Fruit fly (Drosophila melanogaster) whole organism, embryonic: ENCODE data around the gene cass.

ENCODE experiments used
- Atf3 ChIP-seq: fragments of 200-800 bp; sonication (Bioruptor generic); optimal IDR thresholded peaks from 3 replicates; lab custom pipeline; 2016; ENCODE audit warnings: missing biosample characterization, missing genetic modification characterization
- B-H1 ChIP-seq: fragments of 200-800 bp; sonication (Bioruptor generic); IDR thresholded peaks from 3 replicates; pipeline ENCODE4 v1.3.6; 2022; ENCODE audit warnings: missing biosample characterization, missing genetic modification characterization
- CG10654 ChIP-seq: fragments of 200-800 bp; sonication (Bioruptor generic); optimal IDR thresholded peaks from 2 replicates; lab custom pipeline; 2016; ENCODE audit warnings: missing biosample characterization, missing genetic modification characterization
- CG12236 ChIP-seq: fragments of 200-800 bp; sonication (Bioruptor generic); optimal IDR thresholded peaks from 2 replicates; lab custom pipeline; 2016; ENCODE audit warnings: missing biosample characterization, missing genetic modification characterization
- CG12769 ChIP-seq: fragments of 200-800 bp; sonication (Bioruptor generic); optimal IDR thresholded peaks from 2 replicates; lab custom pipeline; 2019; ENCODE audit warnings: missing biosample characterization, mild to moderate bottlenecking, missing genetic modification characterization, moderate library complexity
- CG14441 ChIP-seq: fragments of 200-800 bp; sonication (Bioruptor generic); IDR thresholded peaks from 2 replicates; pipeline ENCODE4 v1.3.6; 2022; ENCODE audit warnings: missing biosample characterization, missing genetic modification characterization
- CG14965 ChIP-seq: fragments of 200-800 bp; sonication (Bioruptor generic); optimal IDR thresholded peaks from 2 replicates; lab custom pipeline; 2016; ENCODE audit warnings: missing biosample characterization, missing genetic modification characterization, borderline replicate concordance
- CG15514 ChIP-seq: fragments of 200-800 bp; sonication (Bioruptor generic); optimal IDR thresholded peaks from 3 replicates; lab custom pipeline; 2017; ENCODE audit warnings: missing biosample characterization, missing genetic modification characterization, mild to moderate bottlenecking, moderate library complexity, missing genetic modification reagents
- CG16815 ChIP-seq: fragments of 200-800 bp; sonication (Bioruptor generic); optimal IDR thresholded peaks from 3 replicates; lab custom pipeline; 2017; ENCODE audit warnings: missing biosample characterization, mild to moderate bottlenecking, missing genetic modification characterization
- CG18599 ChIP-seq: fragments of 200-800 bp; sonication (Bioruptor generic); optimal IDR thresholded peaks from 3 replicates; lab custom pipeline; 2017; ENCODE audit warnings: missing biosample characterization, missing genetic modification characterization, mild to moderate bottlenecking, moderate library complexity, missing genetic modification reagents
- CG2202 ChIP-seq: fragments of 200-800 bp; sonication (Bioruptor generic); optimal IDR thresholded peaks from 2 replicates; lab custom pipeline; 2018; ENCODE audit warnings: missing biosample characterization, mild to moderate bottlenecking, missing genetic modification characterization
- CG32772 ChIP-seq: fragments of 200-800 bp; sonication (Bioruptor generic); IDR thresholded peaks from 2 replicates; pipeline ENCODE4 v1.3.6; 2022; ENCODE audit warnings: missing biosample characterization, missing genetic modification characterization
- CG34224 ChIP-seq: fragments of 200-800 bp; sonication (Bioruptor generic); IDR thresholded peaks from 3 replicates; pipeline ENCODE4 v1.3.6; 2022; ENCODE audit warnings: missing biosample characterization, missing genetic modification characterization; ENCODE audit not compliant: partially characterized antibody
- CG34422 ChIP-seq: fragments of 200-800 bp; sonication (Bioruptor generic); IDR thresholded peaks from 3 replicates; pipeline ENCODE4 v1.3.6; 2022; ENCODE audit warnings: missing biosample characterization, missing genetic modification characterization
- CG4617 ChIP-seq: fragments of 200-800 bp; sonication (Bioruptor generic); optimal IDR thresholded peaks from 3 replicates; lab custom pipeline; 2016; ENCODE audit warnings: missing biosample characterization, missing genetic modification characterization, borderline replicate concordance
- CG7987 ChIP-seq: fragments of 200-800 bp; sonication (Bioruptor generic); optimal IDR thresholded peaks from 2 replicates; lab custom pipeline; 2018; ENCODE audit warnings: missing biosample characterization, mild to moderate bottlenecking, missing genetic modification characterization, moderate library complexity
- CG8290 ChIP-seq, 3 experiments: fragments of 200-800 bp; sonication (Bioruptor generic); optimal IDR thresholded peaks; 2 replicates each; lab custom pipeline; 2016 to 2019; ENCODE audit warnings: missing biosample characterization in 3 of 3, missing genetic modification characterization in 3 of 3, mild to moderate bottlenecking in 2 of 3, moderate library complexity in 1 of 3
- CG9437 ChIP-seq: fragments of 200-800 bp; sonication (Bioruptor generic); optimal IDR thresholded peaks from 2 replicates; lab custom pipeline; 2018; ENCODE audit warnings: missing biosample characterization, mild to moderate bottlenecking, missing genetic modification characterization
- CG9932 ChIP-seq: fragments of 200-800 bp; sonication (Bioruptor generic); IDR thresholded peaks from 2 replicates; pipeline ENCODE4 v1.3.6; 2022; ENCODE audit warnings: missing biosample characterization, missing genetic modification characterization
- CrebB ChIP-seq: fragments of 200-800 bp; sonication (Bioruptor generic); optimal IDR thresholded peaks from 3 replicates; lab custom pipeline; 2018; ENCODE audit warnings: missing biosample characterization, mild to moderate bottlenecking, missing genetic modification characterization
- Dfd ChIP-seq, 2 experiments: fragments of >200 bp; optimal IDR thresholded peaks; 2 replicates each; lab custom pipeline; 2017; ENCODE audit warnings: missing biosample characterization in 2 of 2, missing genetic modification characterization in 2 of 2
- Ets65A ChIP-seq: fragments of 200-800 bp; sonication (Bioruptor generic); peaks from one replicate; lab custom pipeline; 2016; ENCODE audit warnings: missing biosample characterization, missing genetic modification characterization
- Fer2 ChIP-seq: fragments of 200-800 bp; sonication (Bioruptor generic); optimal IDR thresholded peaks from 2 replicates; lab custom pipeline; 2018; ENCODE audit warnings: missing biosample characterization, mild to moderate bottlenecking, missing genetic modification characterization, moderate library complexity
- Jarid2 ChIP-seq: fragments of 200-800 bp; sonication (Bioruptor generic); optimal IDR thresholded peaks from 3 replicates; lab custom pipeline; 2017; ENCODE audit warnings: mild to moderate bottlenecking, missing biosample characterization, missing genetic modification reagents, missing genetic modification characterization
- MBD-R2 ChIP-seq: fragments of 200-800 bp; sonication (Bioruptor generic); IDR thresholded peaks from 2 replicates; pipeline ENCODE4 v1.3.6; 2022; ENCODE audit warnings: missing biosample characterization, missing genetic modification characterization
- NK7.1 ChIP-seq: fragments of 200-800 bp; sonication (Bioruptor generic); optimal IDR thresholded peaks from 3 replicates; lab custom pipeline; 2016; ENCODE audit warnings: missing biosample characterization, missing genetic modification characterization
- Nf-YB ChIP-seq: fragments of 200-800 bp; sonication (Bioruptor generic); optimal IDR thresholded peaks from 3 replicates; lab custom pipeline; 2019; ENCODE audit warnings: missing biosample characterization, mild to moderate bottlenecking, missing genetic modification characterization, moderate library complexity
- Optix ChIP-seq: fragments of 200-800 bp; sonication (Bioruptor generic); IDR thresholded peaks from 3 replicates; pipeline ENCODE4 v1.3.6; 2022; ENCODE audit warnings: missing biosample characterization, missing genetic modification characterization
- Vsx1 ChIP-seq: fragments of 200-800 bp; sonication (Bioruptor generic); optimal IDR thresholded peaks from 2 replicates; lab custom pipeline; 2017; ENCODE audit warnings: missing biosample characterization, mild to moderate bottlenecking, missing genetic modification characterization, missing genetic modification reagents
- croc ChIP-seq: fragments of 200-800 bp; sonication (Bioruptor generic); conservative IDR thresholded peaks from 3 replicates; pipeline ENCODE4 v1.3.6; 2022; ENCODE audit warnings: missing biosample characterization, missing genetic modification characterization
- crp ChIP-seq, 2 experiments: fragments of 200-800 bp; sonication (Bioruptor generic); optimal IDR thresholded peaks; 2 replicates in 1 of 2; 3 replicates in 1 of 2; lab custom pipeline; 2017; ENCODE audit warnings: missing biosample characterization in 2 of 2, missing genetic modification characterization in 2 of 2, mild to moderate bottlenecking in 1 of 2, moderate library complexity in 1 of 2
- dysf ChIP-seq: fragments of 200-800 bp; sonication (Bioruptor generic); IDR thresholded peaks from 3 replicates; pipeline ENCODE4 v1.3.6; 2022; ENCODE audit warnings: missing biosample characterization, missing genetic modification characterization
- ham ChIP-seq: fragments of 200-800 bp; sonication (Bioruptor generic); IDR thresholded peaks from 2 replicates; pipeline ENCODE4 v1.3.6; 2022; ENCODE audit warnings: missing biosample characterization, missing genetic modification characterization
- oc ChIP-seq: fragments of 200-800 bp; sonication (Bioruptor generic); optimal IDR thresholded peaks from 2 replicates; lab custom pipeline; 2018; ENCODE audit warnings: missing biosample characterization, mild to moderate bottlenecking, missing genetic modification characterization, moderate library complexity
- sens ChIP-seq: fragments of 200-800 bp; sonication (Bioruptor generic); peaks from one replicate; lab custom pipeline; 2016; ENCODE audit warnings: missing biosample characterization, missing genetic modification characterization
- unpg ChIP-seq: fragments of 200-800 bp; sonication (Bioruptor generic); optimal IDR thresholded peaks from 3 replicates; lab custom pipeline; 2018; ENCODE audit warnings: missing biosample characterization, mild to moderate bottlenecking, missing genetic modification characterization, moderate library complexity

The cass gene

dm6 chr2L:17448435-17448834 is 29.3 kb downstream of the cass start (continued):
- TF ChIP-seq CG14441 (GFP tag; lab: Robert Waterston, UW) (peak; percentile 27; the same call in 1 of the 2 replicates), CG8290 (GFP tag; optimal IDR thresholded peaks at IDR 0.05; lab: Kevin White, UChicago) (no peak), CG8290 (tag; optimal IDR thresholded peaks at IDR 0.05; lab: Kevin White, UChicago) (peak in 1 of 2 experiments; percentile 53), CG15514 (peak; percentile 15)

- TF ChIP-seq sens (GFP tag; lab: Kevin White, UChicago): peak; percentile 22
- no peak for TF ChIP-seq croc (GFP tag; lab: Robert Waterston, UW)
- TF ChIP-seq unpg (GFP tag; lab: Kevin White, UChicago): no peak
- no peak for TF ChIP-seq CG9437 (GFP tag; lab: Kevin White, UChicago)
- TF ChIP-seq CrebB (tag; lab: Kevin White, UChicago): no peak
- no peak for TF ChIP-seq Nf-YB
Measured at dm6 chr2L:17447071-17447470, 30.6 kb downstream of the cass start.

- no peak for TF ChIP-seq CG4617 (GFP tag; lab: Kevin White, UChicago)
- no peak for TF ChIP-seq Atf3 (GFP tag; lab: Kevin White, UChicago)
- no peak for TF ChIP-seq CG34224 (GFP tag; lab: Robert Waterston, UW)
- peak in 1 of 2 experiments; percentile 85 for TF ChIP-seq Dfd (GFP tag; optimal IDR thresholded peaks at IDR 0.05; lab: Kevin White, UChicago)
- TF ChIP-seq Ets65A (GFP tag; lab: Kevin White, UChicago): peak; percentile 45
- TF ChIP-seq CG12236: no peak
- TF ChIP-seq B-H1 (GFP tag; lab: Robert Waterston, UW): no peak
Measured at dm6 chr2L:17437594-17437993, 40.1 kb downstream of the cass start.

- TF ChIP-seq CG16815 (GFP tag; lab: Kevin White, UChicago) (no peak), crp (GFP tag; optimal IDR thresholded peaks at IDR 0.05; lab: Kevin White, UChicago) (no peak), CG2202 (tag; lab: Kevin White, UChicago) (no peak), CG12769 (tag; lab: Kevin White, UChicago) (no peak), Optix (no peak), MBD-R2 (GFP tag; lab: Robert Waterston, UW) (no peak), CG9932 (no peak), CG14965 (GFP tag; lab: Kevin White, UChicago) (no peak), NK7.1 (no peak), ham (no peak), CG32772 (GFP tag; lab: Robert Waterston, UW) (no peak), Fer2 (no peak), Jarid2 (GFP tag; lab: Kevin White, UChicago) (no peak), CG34422 (GFP tag; lab: Robert Waterston, UW) (no peak), dysf (GFP tag; lab: Robert Waterston, UW) (no peak), CG7987 (no peak), CG10654 (GFP tag; lab: Kevin White, UChicago) (no peak), oc (tag; lab: Kevin White, UChicago) (no peak), CG18599 (GFP tag; lab: Kevin White, UChicago) (no peak), Vsx1 (GFP tag; lab: Kevin White, UChicago) (no peak)
- TF ChIP-seq, all 482 proteins: peak for 0
Measured at dm6 chr2L:17436500-17436899, 41.2 kb downstream of the cass start, which contains the start of gene CG33928. CG33928 (minus strand) TSS chr2L:17436600.
